Fruit fly (Drosophila melanogaster): Measurements from ENCODE around the gene MED27.

- no peak for TF ChIP-seq Hr39 (GFP tag; optimal IDR thresholded peaks at IDR 0.05)
- no peak for TF ChIP-seq CG4318 (GFP tag; optimal IDR thresholded peaks at IDR 0.05)
Measured at dm6 chr3R:5682238-5682637, 27.3 kb downstream of the MED27 start.
